Worm (Caenorhabditis elegans) whole organism, L1 larva: ENCODE measurements around the gene cyp-34A1.

Source experiments
- C16A3.4 ChIP-seq: fragments of 150-350 bp; optimal IDR thresholded peaks from 2 replicates; lab custom pipeline; 2014; ENCODE audit warnings: missing biosample characterization, missing genetic modification characterization
- ceh-82 ChIP-seq, 3 experiments: fragments of 150-350 bp in 1 of 3; sonication (generic microtip) in 2 of 3; optimal IDR thresholded peaks; 2 replicates each; lab custom pipeline; 2014 to 2017; ENCODE audit warnings: missing biosample characterization in 3 of 3, missing genetic modification characterization in 3 of 3
- ceh-88 ChIP-seq: fragments of 200-800 bp; sonication (Bioruptor generic); IDR thresholded peaks from 2 replicates; pipeline ENCODE4 v1.3.6; 2022; ENCODE audit warnings: missing genetic modification characterization, missing compliant biosample characterization
- elt-2 ChIP-seq: sonication (generic microtip); optimal IDR thresholded peaks from 2 replicates; lab custom pipeline; 2016; ENCODE audit warnings: missing genetic modification characterization, mild to moderate bottlenecking, inconsistent platforms, missing compliant biosample characterization, missing genetic modification reagents
- grh-1 ChIP-seq: fragments of 200-800 bp; sonication (Bioruptor generic); IDR thresholded peaks from 2 replicates; pipeline ENCODE4 v1.3.6; 2022; ENCODE audit warnings: missing genetic modification reagents, missing genetic modification characterization, missing compliant biosample characterization
- lin-39 ChIP-seq: fragments of 150-350 bp; optimal IDR thresholded peaks from 2 replicates; lab custom pipeline; 2014; ENCODE audit warnings: missing biosample characterization, missing genetic modification reagents, missing genetic modification characterization
- nhr-77 ChIP-seq: fragments of 150-350 bp; optimal IDR thresholded peaks from 2 replicates; lab custom pipeline; 2014; ENCODE audit warnings: missing biosample characterization, missing genetic modification characterization
- nhr-85 ChIP-seq: sonication (generic microtip); peaks from one replicate; lab custom pipeline; 2016; ENCODE audit warnings: missing genetic modification characterization, inconsistent platforms, missing compliant biosample characterization
- zip-4 ChIP-seq: fragments of 200-800 bp; sonication (Bioruptor generic); optimal IDR thresholded peaks from 2 replicates; lab custom pipeline; 2018; ENCODE audit warnings: mild to moderate bottlenecking, missing genetic modification characterization, moderate library complexity, missing compliant biosample characterization

DNA sequence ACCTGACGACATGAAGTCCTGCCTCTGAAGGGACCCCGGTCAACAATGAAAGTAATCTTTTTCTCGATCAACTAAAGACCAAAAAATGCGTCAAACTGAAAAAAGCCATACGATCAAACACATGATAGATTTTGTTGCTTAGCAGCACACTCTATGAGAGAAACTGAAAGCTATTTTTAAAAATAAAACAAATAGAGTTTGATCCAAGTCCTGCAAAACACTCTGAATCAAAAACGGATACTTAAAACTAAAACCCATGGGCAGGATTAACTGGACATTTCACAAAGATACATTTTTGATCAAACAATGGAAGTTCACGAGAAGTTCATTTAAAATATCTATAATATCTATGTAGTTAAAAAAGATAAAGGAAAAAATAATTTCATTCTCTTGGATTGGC is 20.4 kb downstream of the cyp-34A1 start, which contains the start of gene T10H4.13:
- TF ChIP-seq ceh-88 (no peak), nhr-77 (no peak), zip-4 (no peak), elt-2 (no peak), grh-1 (GFP tag; lab: Robert Waterston, UW) (no peak), lin-39 (no peak), ceh-82 (tag; optimal IDR thresholded peaks at IDR 0.05; lab: Kevin White, UChicago) (no peak), nhr-85 (tag; lab: Kevin White, UChicago) (no peak), C16A3.4 (no peak)
